Fruit fly (Drosophila melanogaster) whole organism, embryonic: ENCODE data around the gene CG7945.

Experiments used
- Ada2b ChIP-seq: fragments of 200-800 bp; sonication (Bioruptor generic); IDR thresholded peaks from 2 replicates; pipeline ENCODE4 v1.3.6; 2022; ENCODE audit warnings: missing biosample characterization, missing genetic modification characterization
- B-H1 ChIP-seq: fragments of 200-800 bp; sonication (Bioruptor generic); IDR thresholded peaks from 3 replicates; pipeline ENCODE4 v1.3.6; 2022; ENCODE audit warnings: missing biosample characterization, missing genetic modification characterization
- B-H2 ChIP-seq: fragments of 200-800 bp; sonication (Bioruptor generic); optimal IDR thresholded peaks from 2 replicates; lab custom pipeline; 2018; ENCODE audit warnings: missing biosample characterization, mild to moderate bottlenecking, missing genetic modification characterization
- CG10431 ChIP-seq: fragments of 200-800 bp; sonication (Bioruptor generic); optimal IDR thresholded peaks from 3 replicates; lab custom pipeline; 2018; ENCODE audit warnings: missing biosample characterization, mild to moderate bottlenecking, missing genetic modification characterization
- CG10543 ChIP-seq: fragments of 200-800 bp; sonication (Bioruptor generic); optimal IDR thresholded peaks from 3 replicates; lab custom pipeline; 2017; ENCODE audit warnings: missing biosample characterization, mild to moderate bottlenecking, missing genetic modification characterization, moderate library complexity
- CG11456 ChIP-seq: fragments of 200-800 bp; sonication (Bioruptor generic); IDR thresholded peaks from 3 replicates; pipeline ENCODE4 v1.3.6; 2022; ENCODE audit warnings: missing biosample characterization, missing genetic modification characterization
- CG11560 ChIP-seq: fragments of 200-800 bp; sonication (Bioruptor generic); IDR thresholded peaks from 3 replicates; pipeline ENCODE4 v1.3.6; 2022; ENCODE audit warnings: missing biosample characterization, missing genetic modification characterization
- CG11723 ChIP-seq: fragments of 200-800 bp; sonication (Bioruptor generic); optimal IDR thresholded peaks from 2 replicates; lab custom pipeline; 2017; ENCODE audit warnings: missing biosample characterization, mild to moderate bottlenecking, missing genetic modification characterization
- CG12391 ChIP-seq: fragments of 200-800 bp; sonication (Bioruptor generic); optimal IDR thresholded peaks from 3 replicates; lab custom pipeline; 2018; ENCODE audit warnings: missing biosample characterization, mild to moderate bottlenecking, missing genetic modification characterization, moderate library complexity
- CG14014 ChIP-seq: fragments of 200-800 bp; sonication (Bioruptor generic); IDR thresholded peaks from 2 replicates; pipeline ENCODE4 v1.3.6; 2022; ENCODE audit warnings: missing biosample characterization, missing genetic modification characterization
- CG14441 ChIP-seq: fragments of 200-800 bp; sonication (Bioruptor generic); IDR thresholded peaks from 2 replicates; pipeline ENCODE4 v1.3.6; 2022; ENCODE audit warnings: missing biosample characterization, missing genetic modification characterization
- CG16779 ChIP-seq: fragments of 200-800 bp; sonication (Bioruptor generic); IDR thresholded peaks from 2 replicates; pipeline ENCODE4 v1.3.6; 2022; ENCODE audit warnings: missing biosample characterization, missing genetic modification characterization
- CG18599 ChIP-seq: fragments of 200-800 bp; sonication (Bioruptor generic); optimal IDR thresholded peaks from 3 replicates; lab custom pipeline; 2017; ENCODE audit warnings: missing biosample characterization, missing genetic modification characterization, mild to moderate bottlenecking, moderate library complexity, missing genetic modification reagents
- CG18619 ChIP-seq: fragments of 200-800 bp; sonication (Bioruptor generic); optimal IDR thresholded peaks from 3 replicates; lab custom pipeline; 2017; ENCODE audit warnings: missing biosample characterization, mild to moderate bottlenecking, missing genetic modification characterization
- CG30431 ChIP-seq: fragments of 200-800 bp; sonication (Bioruptor generic); optimal IDR thresholded peaks from 2 replicates; lab custom pipeline; 2017; ENCODE audit warnings: missing biosample characterization, missing genetic modification characterization
- CG3407 ChIP-seq: fragments of 200-800 bp; sonication (Bioruptor generic); optimal IDR thresholded peaks from 2 replicates; lab custom pipeline; 2018; ENCODE audit warnings: missing biosample characterization, mild to moderate bottlenecking, missing genetic modification characterization
- CG34224 ChIP-seq: fragments of 200-800 bp; sonication (Bioruptor generic); IDR thresholded peaks from 3 replicates; pipeline ENCODE4 v1.3.6; 2022; ENCODE audit warnings: missing biosample characterization, missing genetic modification characterization; ENCODE audit not compliant: partially characterized antibody
- CG43689 ChIP-seq: fragments of 200-800 bp; sonication (Bioruptor generic); IDR thresholded peaks from 2 replicates; pipeline ENCODE4 v1.3.6; 2022; ENCODE audit warnings: missing biosample characterization, missing genetic modification characterization
- CG4820 ChIP-seq: fragments of 200-800 bp; sonication (Bioruptor generic); optimal IDR thresholded peaks from 3 replicates; lab custom pipeline; 2016; ENCODE audit warnings: missing biosample characterization, missing genetic modification characterization
- CG5245 ChIP-seq: fragments of 200-800 bp; sonication (Bioruptor generic); optimal IDR thresholded peaks from 3 replicates; lab custom pipeline; 2016; ENCODE audit warnings: missing biosample characterization, missing genetic modification characterization
- CG9215 ChIP-seq: fragments of 200-800 bp; sonication (Bioruptor generic); IDR thresholded peaks from 2 replicates; pipeline ENCODE4 v1.3.6; 2022; ENCODE audit warnings: missing biosample characterization, missing genetic modification characterization
- CG9609 ChIP-seq: fragments of 200-800 bp; sonication (Bioruptor generic); optimal IDR thresholded peaks from 3 replicates; lab custom pipeline; 2016; ENCODE audit warnings: missing biosample characterization, missing genetic modification characterization
- D ChIP-seq, 2 experiments: fragments of 200-800 bp in 1 of 2; fragments of >200 bp in 1 of 2; sonication (Bioruptor generic) in 1 of 2; optimal IDR thresholded peaks; 2 replicates in 1 of 2; 3 replicates in 1 of 2; lab custom pipeline; 2017; ENCODE audit warnings: mild to moderate bottlenecking in 1 of 2, missing biosample characterization in 1 of 2, missing genetic modification characterization in 1 of 2, missing genetic modification reagents in 1 of 2
- D19A ChIP-seq: fragments of 200-800 bp; optimal IDR thresholded peaks from 3 replicates; lab custom pipeline; 2019; ENCODE audit warnings: missing biosample characterization, mild to moderate bottlenecking, missing genetic modification characterization, moderate library complexity
- E2f1 ChIP-seq: fragments of 200-800 bp; sonication (Bioruptor generic); IDR thresholded peaks from 2 replicates; pipeline ENCODE4 v1.3.6; 2022; ENCODE audit warnings: missing biosample characterization, missing genetic modification characterization
- Ets65A ChIP-seq: fragments of 200-800 bp; sonication (Bioruptor generic); peaks from one replicate; lab custom pipeline; 2016; ENCODE audit warnings: missing biosample characterization, missing genetic modification characterization
- Hand ChIP-seq: fragments of 200-800 bp; sonication (Bioruptor generic); optimal IDR thresholded peaks from 2 replicates; lab custom pipeline; 2017; ENCODE audit warnings: mild to moderate bottlenecking, missing biosample characterization, missing genetic modification reagents, missing genetic modification characterization
- Lpt ChIP-seq: fragments of >200 bp; optimal IDR thresholded peaks from 2 replicates; lab custom pipeline; 2018; ENCODE audit warnings: missing biosample characterization, missing genetic modification characterization
- Nf-YA ChIP-seq: fragments of 200-800 bp; sonication (Bioruptor generic); IDR thresholded peaks from 2 replicates; pipeline ENCODE4 v1.3.6; 2022; ENCODE audit warnings: missing biosample characterization, missing genetic modification characterization
- Pdp1 ChIP-seq, 2 experiments: fragments of 200-800 bp; sonication (Bioruptor generic); optimal IDR thresholded peaks; 3 replicates each; lab custom pipeline; 2016; ENCODE audit warnings: missing biosample characterization in 2 of 2, missing genetic modification characterization in 2 of 2, mild to moderate bottlenecking in 1 of 2, moderate library complexity in 1 of 2
- Six4 ChIP-seq: fragments of 200-800 bp; sonication (Bioruptor generic); optimal IDR thresholded peaks from 2 replicates; lab custom pipeline; 2016; ENCODE audit warnings: missing biosample characterization, missing genetic modification characterization
- Stat92E ChIP-seq, 3 experiments: fragments of >200 bp in 2 of 3; fragments of 200-800 bp in 1 of 3; sonication (Bioruptor generic) in 1 of 3; optimal IDR thresholded peaks; 2 replicates each; lab custom pipeline; 2017 to 2019; ENCODE audit warnings: missing biosample characterization in 3 of 3, missing genetic modification characterization in 3 of 3, mild to moderate bottlenecking in 1 of 3, moderate library complexity in 1 of 3
- Vsx1 ChIP-seq: fragments of 200-800 bp; sonication (Bioruptor generic); optimal IDR thresholded peaks from 2 replicates; lab custom pipeline; 2017; ENCODE audit warnings: missing biosample characterization, mild to moderate bottlenecking, missing genetic modification characterization, missing genetic modification reagents
- az2 ChIP-seq: fragments of 200-800 bp; sonication (Bioruptor generic); optimal IDR thresholded peaks from 3 replicates; lab custom pipeline; 2016; ENCODE audit warnings: missing biosample characterization, missing genetic modification characterization
- bowl ChIP-seq: fragments of 200-800 bp; sonication (Bioruptor generic); IDR thresholded peaks from 2 replicates; pipeline ENCODE4 v1.3.6; 2022; ENCODE audit warnings: missing biosample characterization, missing genetic modification characterization
- corto ChIP-seq: fragments of 200-800 bp; sonication (Bioruptor generic); optimal IDR thresholded peaks from 2 replicates; lab custom pipeline; 2016; ENCODE audit warnings: missing biosample characterization, mild to moderate bottlenecking, missing genetic modification characterization, moderate library complexity
- crp ChIP-seq, 2 experiments: fragments of 200-800 bp; sonication (Bioruptor generic); optimal IDR thresholded peaks; 2 replicates in 1 of 2; 3 replicates in 1 of 2; lab custom pipeline; 2017; ENCODE audit warnings: missing biosample characterization in 2 of 2, missing genetic modification characterization in 2 of 2, mild to moderate bottlenecking in 1 of 2, moderate library complexity in 1 of 2
- da ChIP-seq: fragments of 200-800 bp; sonication (Bioruptor generic); optimal IDR thresholded peaks from 2 replicates; lab custom pipeline; 2016; ENCODE audit warnings: missing biosample characterization, missing genetic modification characterization
- dmrt99B ChIP-seq: fragments of 200-800 bp; sonication (Bioruptor generic); optimal IDR thresholded peaks from 2 replicates; lab custom pipeline; 2018; ENCODE audit warnings: missing biosample characterization, mild to moderate bottlenecking, missing genetic modification characterization, moderate library complexity
- en ChIP-seq: fragments of 200-800 bp; sonication (Bioruptor generic); optimal IDR thresholded peaks from 2 replicates; lab custom pipeline; 2016; ENCODE audit warnings: missing biosample characterization, missing genetic modification characterization
- esg ChIP-seq: fragments of 200-800 bp; sonication (Bioruptor generic); conservative IDR thresholded peaks from 2 replicates; pipeline ENCODE4 v1.3.6; 2022; ENCODE audit warnings: missing biosample characterization, missing genetic modification characterization
- gcm ChIP-seq: fragments of 200-800 bp; sonication (Bioruptor generic); optimal IDR thresholded peaks from 2 replicates; lab custom pipeline; 2019; ENCODE audit warnings: missing biosample characterization, mild to moderate bottlenecking, missing genetic modification characterization, moderate library complexity
- phol ChIP-seq: fragments of 200-800 bp; sonication (Bioruptor generic); optimal IDR thresholded peaks from 3 replicates; lab custom pipeline; 2018; ENCODE audit warnings: missing biosample characterization, mild to moderate bottlenecking, missing genetic modification characterization, moderate library complexity
- sisA ChIP-seq: fragments of 200-800 bp; sonication (Bioruptor generic); IDR thresholded peaks from 2 replicates; pipeline ENCODE4 v1.3.6; 2022; ENCODE audit warnings: missing biosample characterization, missing genetic modification characterization
- tio ChIP-seq: fragments of 200-800 bp; sonication (Bioruptor generic); optimal IDR thresholded peaks from 2 replicates; lab custom pipeline; 2017; ENCODE audit warnings: missing biosample characterization, missing genetic modification characterization, inconsistent platforms
- tll ChIP-seq, 2 experiments: fragments of 200-800 bp in 1 of 2; fragments of >200 bp in 1 of 2; sonication (Bioruptor generic) in 1 of 2; optimal IDR thresholded peaks; 2 replicates each; lab custom pipeline; 2017 to 2019; ENCODE audit warnings: missing biosample characterization in 2 of 2, missing genetic modification characterization in 2 of 2, mild to moderate bottlenecking in 1 of 2, moderate library complexity in 1 of 2
- tna ChIP-seq: fragments of 200-800 bp; sonication (Bioruptor generic); IDR thresholded peaks from 2 replicates; pipeline ENCODE4 v1.3.6; 2022; ENCODE audit warnings: missing biosample characterization, missing genetic modification characterization; ENCODE audit not compliant: partially characterized antibody
- wdn ChIP-seq: fragments of 200-800 bp; sonication (Bioruptor generic); IDR thresholded peaks from 2 replicates; pipeline ENCODE4 v1.3.6; 2022; ENCODE audit warnings: missing biosample characterization, missing genetic modification characterization
- yki ChIP-seq: fragments of >200 bp; optimal IDR thresholded peaks from 3 replicates; lab custom pipeline; 2018

Gene CG7945

DNA sequence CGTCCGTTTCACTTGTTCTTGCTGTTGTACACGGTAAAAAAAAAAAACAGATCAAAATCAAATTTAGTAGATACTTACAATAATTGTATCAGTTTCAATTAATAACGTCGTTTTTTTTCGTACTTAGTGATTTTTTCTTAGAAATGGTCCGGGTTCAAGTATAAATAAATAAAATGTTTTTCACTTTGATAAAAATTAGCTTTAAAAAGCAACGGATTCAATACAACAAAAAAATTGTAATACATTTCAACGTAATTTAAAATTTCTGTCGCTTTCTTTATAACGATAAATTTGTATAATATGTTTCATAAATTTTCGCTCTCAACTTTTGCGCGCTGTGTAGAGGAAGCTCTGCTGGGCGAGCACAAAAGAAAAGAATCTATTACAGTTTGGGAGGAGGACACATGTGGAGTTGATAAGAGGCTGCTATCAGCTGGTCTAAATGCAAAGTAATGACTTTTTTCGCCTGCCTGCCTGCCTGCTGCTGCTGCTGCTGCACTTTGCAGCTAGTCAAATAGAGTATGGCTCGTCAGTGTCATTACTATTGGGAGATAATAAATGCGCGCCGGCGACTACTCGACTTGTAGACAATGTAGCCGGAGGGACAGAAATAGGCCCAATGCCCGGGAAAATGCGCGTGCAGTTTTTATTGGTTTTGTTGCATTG, 14.1 kb upstream of the CG7945 start (continued):
- peak; percentile 68 for TF ChIP-seq tio (GFP tag; lab: Kevin White, UChicago)
- TF ChIP-seq CG43689: no peak
- no peak for TF ChIP-seq B-H2 (GFP tag; lab: Kevin White, UChicago)
- no peak for TF ChIP-seq CG11560 (tag; lab: Robert Waterston, UW)
- peak; percentile 58 for TF ChIP-seq CG18599
- peak; percentile 6 for TF ChIP-seq CG10431
- TF ChIP-seq CG12391: peak; percentile 81
- no peak for TF ChIP-seq Stat92E (GFP tag; optimal IDR thresholded peaks at IDR 0.05; lab: Kevin White, UChicago)
- TF ChIP-seq en (GFP tag; lab: Kevin White, UChicago): no peak
- TF ChIP-seq sisA (GFP tag; lab: Robert Waterston, UW): no peak; the same call in none of the 2 replicates
- peak; percentile 5 for TF ChIP-seq Hand (GFP tag; lab: Kevin White, UChicago)
- peak; percentile 29 for TF ChIP-seq CG30431 (GFP tag; lab: Kevin White, UChicago)
- no peak for TF ChIP-seq da (GFP tag; lab: Kevin White, UChicago)
- peak; percentile 51 for TF ChIP-seq gcm
- TF ChIP-seq Nf-YA (GFP tag; lab: Robert Waterston, UW): no peak
- no peak for TF ChIP-seq CG16779 (GFP tag; lab: Robert Waterston, UW)
- no peak for TF ChIP-seq CG9609 (GFP tag; lab: Kevin White, UChicago)
- no peak for TF ChIP-seq wdn
- TF ChIP-seq Ets65A: no peak
- TF ChIP-seq esg (GFP tag; lab: Robert Waterston, UW): peak; percentile 46
- peak; percentile 53 for TF ChIP-seq Vsx1 (GFP tag; lab: Kevin White, UChicago)
- TF ChIP-seq B-H1 (GFP tag; lab: Robert Waterston, UW): no peak
- peak; percentile 58 for TF ChIP-seq D19A (tag; lab: Kevin White, UChicago)
- TF ChIP-seq CG34224 (GFP tag; lab: Robert Waterston, UW): no peak
- peak; percentile 68 for TF ChIP-seq az2
- TF ChIP-seq CG4820 (GFP tag; lab: Kevin White, UChicago): peak; percentile 63
- TF ChIP-seq CG14014 (GFP tag; lab: Robert Waterston, UW): no peak
- TF ChIP-seq Lpt (GFP tag; lab: Kevin White, UChicago): no peak
- no peak for TF ChIP-seq bowl (GFP tag; lab: Robert Waterston, UW)
- peak; percentile 66 for TF ChIP-seq CG18619 (GFP tag; lab: Kevin White, UChicago)
- no peak for TF ChIP-seq CG10543 (GFP tag; lab: Kevin White, UChicago)
- TF ChIP-seq CG9215 (GFP tag; lab: Robert Waterston, UW): peak; percentile 26; the same call in 1 of the 2 replicates
- TF ChIP-seq phol: peak; percentile 84
- TF ChIP-seq D (optimal IDR thresholded peaks at IDR 0.05; lab: Kevin White, UChicago): no peak
- peak; percentile 64 for TF ChIP-seq D (GFP tag; optimal IDR thresholded peaks at IDR 0.05; lab: Kevin White, UChicago)
- no peak for TF ChIP-seq corto (GFP tag; lab: Kevin White, UChicago)
- TF ChIP-seq tll (GFP tag; optimal IDR thresholded peaks at IDR 0.05; lab: Kevin White, UChicago): peak in 1 of 2 experiments; percentile 77
- no peak for TF ChIP-seq tna
- TF ChIP-seq crp (GFP tag; optimal IDR thresholded peaks at IDR 0.05; lab: Kevin White, UChicago): peak in 1 of 2 experiments; percentile 23
- peak; percentile 55 for TF ChIP-seq CG3407 (GFP tag; lab: Kevin White, UChicago)
- TF ChIP-seq E2f1 (GFP tag; lab: Robert Waterston, UW): no peak; the same call in 1 of the 2 replicates
- TF ChIP-seq Ada2b (GFP tag; lab: Robert Waterston, UW): peak; percentile 35
- peak; percentile 15 for TF ChIP-seq CG11723 (GFP tag; lab: Kevin White, UChicago)
- TF ChIP-seq CG11456 (GFP tag; lab: Robert Waterston, UW): no peak
- TF ChIP-seq CG14441 (GFP tag; lab: Robert Waterston, UW): 0 out of 2 replicates have a peak, but pooled peaks have one; percentile 41
- TF ChIP-seq dmrt99B (tag; lab: Kevin White, UChicago): peak; percentile 82
- no peak for TF ChIP-seq yki (lab: Kevin White, UChicago)
- peak; percentile 45 for TF ChIP-seq CG5245 (GFP tag; lab: Kevin White, UChicago)
- TF ChIP-seq Pdp1 (GFP tag; optimal IDR thresholded peaks at IDR 0.05; lab: Kevin White, UChicago): peak in 1 of 2 experiments; percentile 32
- TF ChIP-seq Six4 (GFP tag; lab: Kevin White, UChicago): peak; percentile 0
